Worm (Caenorhabditis elegans) whole organism, L4/young adult: ENCODE measurements around the gene ZC204.13.
"Not testable (repeated sequence)": the region's sequence is repeated elsewhere in the genome, so short reads cannot be mapped to it uniquely, and the experiment has no call there.

Experiments
- W03F9.2 ChIP-seq: fragments of 150-350 bp; optimal IDR thresholded peaks from 2 replicates; lab custom pipeline; 2014; ENCODE audit warnings: missing biosample characterization, missing genetic modification characterization
- dao-5 ChIP-seq: sonication (generic microtip); optimal IDR thresholded peaks from 2 replicates; lab custom pipeline; 2016; ENCODE audit warnings: missing genotype, missing genetic modification characterization, moderate library complexity, missing compliant biosample characterization
- him-1 ChIP-seq: sonication (generic microtip); optimal IDR thresholded peaks from 2 replicates; lab custom pipeline; 2016; ENCODE audit warnings: missing genotype, missing genetic modification reagents, missing genetic modification characterization, missing compliant biosample characterization

The ZC204.13 gene

DNA sequence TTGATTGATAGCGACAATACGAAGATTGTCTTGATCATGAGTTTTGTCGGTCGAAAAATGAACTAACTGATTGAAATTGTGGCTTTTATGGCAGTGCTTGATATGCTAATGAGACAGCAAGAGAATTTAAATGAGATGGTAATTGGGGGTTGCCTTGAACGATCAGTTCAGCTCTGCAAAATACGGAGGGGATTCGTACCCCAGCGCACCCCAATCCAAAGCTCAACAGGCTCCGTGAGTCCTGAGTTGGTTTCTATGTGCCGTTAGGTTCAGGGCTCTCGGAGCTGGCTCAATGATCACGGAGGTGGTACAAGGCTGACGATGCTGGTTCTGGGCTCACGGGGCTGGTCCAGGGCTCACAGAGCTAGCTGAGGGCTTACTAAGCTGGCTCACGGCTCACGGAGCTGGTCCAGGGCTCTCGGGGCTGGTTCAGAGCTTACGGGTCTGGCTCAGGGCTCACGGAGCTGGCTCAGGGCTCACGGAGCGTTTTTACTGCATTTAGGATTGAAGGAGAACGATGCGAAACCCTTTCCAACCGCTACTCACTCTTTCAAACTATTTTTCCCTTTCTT is 15.9 kb downstream of the ZC204.13 start, which contains the start of gene ZC204.6:
Gene ZC204.6 (minus strand): TSS at position 51 of the 572 bp plus-strand sequence.
- TF ChIP-seq dao-5 (no peak), W03F9.2 (tag; lab: Kevin White, UChicago) (no peak), him-1 (tag; lab: Kevin White, UChicago) (no peak)

DNA sequence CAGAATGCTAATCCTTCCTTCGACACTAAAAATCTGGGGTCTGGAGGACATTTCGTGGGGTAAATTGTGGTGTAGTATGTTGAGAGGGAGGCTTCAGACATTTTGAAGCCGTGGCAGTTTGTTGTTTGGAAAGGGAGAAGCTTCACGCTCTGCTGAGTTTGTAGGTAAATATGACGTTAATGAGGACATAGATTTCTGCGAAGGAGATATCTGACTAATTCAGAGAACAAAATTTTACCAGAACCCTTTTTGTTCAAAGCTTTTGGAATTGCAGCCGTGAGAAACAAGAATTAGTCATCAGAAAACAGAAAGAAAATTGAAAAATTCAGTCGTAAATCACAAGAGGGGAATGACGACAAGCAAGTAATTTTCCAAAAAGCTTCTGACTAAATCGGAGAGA is 20.3 kb downstream of the ZC204.13 start, which contains the start of gene srh-72:
Gene srh-72 (minus strand): TSS at position 101 of the 400 bp plus-strand sequence.
- TF ChIP-seq him-1 (tag; lab: Kevin White, UChicago) (no peak), dao-5 (no peak), W03F9.2 (tag; lab: Kevin White, UChicago) (no peak)

DNA sequence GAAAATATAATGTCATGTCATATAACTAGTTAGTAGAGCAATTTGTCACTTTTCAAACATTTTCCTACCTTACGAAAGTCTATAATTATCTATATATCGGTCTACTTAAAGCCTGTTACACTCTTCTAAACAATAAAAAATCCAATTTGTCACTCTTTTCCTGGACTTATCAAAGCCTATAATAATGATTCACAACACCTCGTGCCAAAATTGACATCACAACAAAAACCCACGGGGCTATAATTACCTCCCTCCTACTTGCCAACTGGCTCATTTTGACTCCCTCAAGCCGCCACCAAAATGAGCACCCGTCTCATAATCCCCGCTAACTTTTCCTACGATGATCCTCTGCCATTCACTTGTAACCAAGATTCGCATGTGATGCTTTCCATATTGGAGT is 24.4 kb downstream of the ZC204.13 start, which contains the start of gene srg-20:
Gene srg-20 (plus strand): TSS at position 301 of the 400 bp plus-strand sequence.
- not testable (repeated sequence) for TF ChIP-seq him-1 (tag; lab: Kevin White, UChicago); dao-5; W03F9.2 (tag; lab: Kevin White, UChicago)

DNA sequence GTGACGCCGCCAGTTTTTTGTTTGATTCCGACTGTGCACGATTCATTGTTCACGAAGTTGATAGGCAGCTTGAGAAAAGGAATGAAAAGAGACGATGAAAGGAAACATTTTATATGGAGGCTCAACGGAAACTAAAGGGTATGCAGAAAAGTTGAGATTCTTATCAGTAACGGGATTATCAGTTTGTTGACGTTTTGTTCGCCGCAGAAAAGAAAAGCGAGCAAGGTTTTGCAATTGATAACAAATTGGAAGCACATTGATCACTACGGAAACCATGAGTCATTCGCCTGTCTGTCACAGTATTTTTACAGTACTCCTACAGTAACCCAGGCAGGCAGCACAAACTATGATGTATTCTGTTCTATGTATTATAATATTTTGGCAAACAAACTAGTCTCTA is 24.8 kb downstream of the ZC204.13 start:
- no peak for TF ChIP-seq him-1 (tag; lab: Kevin White, UChicago)
- no peak for TF ChIP-seq W03F9.2 (tag; lab: Kevin White, UChicago)
- no peak for TF ChIP-seq dao-5

DNA sequence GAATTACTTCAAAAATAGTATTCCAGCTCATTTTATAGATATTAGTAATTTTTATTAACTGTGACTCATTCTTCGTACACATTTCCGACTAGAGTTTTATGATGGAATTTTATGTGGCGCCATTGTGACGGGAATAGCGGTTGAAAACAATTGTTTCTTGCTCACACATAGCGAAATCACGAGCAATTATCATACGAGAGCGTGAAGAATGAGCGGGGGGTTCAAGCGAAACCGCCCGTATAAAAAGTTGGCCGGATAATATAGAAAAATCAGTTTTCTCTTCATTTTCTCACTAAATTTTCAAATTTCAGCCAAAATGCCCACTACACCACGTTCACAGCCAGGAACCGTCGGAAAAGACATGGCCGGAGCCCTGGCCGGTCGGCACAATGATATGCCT is 27.3 kb downstream of the ZC204.13 start, which contains the start of gene C08E3.1:
Gene C08E3.1 (plus strand): TSS at position 301 of the 400 bp plus-strand sequence.
- not testable (repeated sequence) for TF ChIP-seq dao-5; W03F9.2 (tag; lab: Kevin White, UChicago); him-1 (tag; lab: Kevin White, UChicago)

DNA sequence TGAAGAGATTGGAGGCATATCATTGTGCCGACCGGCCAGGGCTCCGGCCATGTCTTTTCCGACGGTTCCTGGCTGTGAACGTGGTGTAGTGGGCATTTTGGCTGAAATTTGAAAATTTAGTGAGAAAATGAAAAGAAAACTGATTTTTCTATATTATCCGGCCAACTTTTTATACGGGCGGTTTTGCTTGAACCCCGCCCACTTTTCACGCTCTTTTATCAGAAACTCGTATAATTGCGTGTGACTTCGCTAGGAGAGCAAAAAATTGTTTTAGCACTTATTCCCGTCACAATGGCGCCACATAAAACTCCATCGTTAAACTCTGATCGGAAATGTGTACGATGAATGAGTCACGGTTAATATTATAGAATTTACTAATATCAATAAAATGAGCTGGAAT is 28.6 kb downstream of the ZC204.13 start, which contains the start of gene C08E3.13:
Gene C08E3.13 (minus strand): TSS at position 101 of the 400 bp plus-strand sequence.
- not testable (repeated sequence) for TF ChIP-seq him-1 (tag; lab: Kevin White, UChicago); W03F9.2 (tag; lab: Kevin White, UChicago); dao-5

DNA sequence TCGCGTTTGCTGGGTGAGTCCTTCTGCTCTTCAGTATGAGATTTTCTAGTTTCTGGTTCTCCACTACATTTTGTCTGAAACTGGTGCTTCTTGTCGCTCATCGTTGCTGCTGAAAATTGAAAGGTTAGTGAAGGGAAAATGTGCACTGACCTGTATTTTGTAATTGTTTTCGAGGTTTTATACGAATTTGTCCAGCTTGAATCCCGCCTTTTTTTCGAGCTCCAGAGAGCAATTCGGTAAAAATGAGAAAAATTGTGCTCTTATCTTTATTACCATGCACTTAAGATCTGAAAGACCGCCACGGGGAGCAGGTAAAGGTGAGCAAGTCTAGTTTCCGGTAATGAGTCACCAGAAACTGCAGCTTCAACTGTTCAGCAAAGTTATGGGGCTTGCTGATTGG is 33.0 kb downstream of the ZC204.13 start, which contains the start of gene C08E3.15:
Gene C08E3.15 (minus strand): TSS at position 101 of the 400 bp plus-strand sequence.
- not testable (repeated sequence) for TF ChIP-seq W03F9.2 (tag; lab: Kevin White, UChicago); dao-5; him-1 (tag; lab: Kevin White, UChicago)

DNA sequence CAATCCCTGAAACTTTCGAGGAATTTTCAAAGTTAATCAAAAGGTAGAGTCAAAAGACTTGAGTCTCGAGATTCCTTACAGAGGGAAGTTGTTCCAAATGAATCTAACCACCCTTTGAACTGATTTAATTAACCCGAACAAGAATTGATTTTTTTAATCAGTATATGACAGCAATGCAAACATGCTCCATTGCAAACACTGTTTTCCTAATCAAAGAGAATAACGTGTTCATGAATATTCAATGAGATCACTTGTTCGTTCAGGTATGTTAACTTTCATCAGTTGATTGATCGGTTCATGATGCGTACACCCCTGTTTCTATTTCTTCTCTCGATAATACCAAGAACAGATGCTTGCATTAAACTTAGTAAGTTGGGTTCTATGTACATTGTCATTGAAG is 35.1 kb downstream of the ZC204.13 start, which contains the start of gene C08E3.14:
Gene C08E3.14 (plus strand): TSS at position 301 of the 400 bp plus-strand sequence.
- TF ChIP-seq him-1 (tag; lab: Kevin White, UChicago): no peak
- no peak for TF ChIP-seq dao-5

DNA sequence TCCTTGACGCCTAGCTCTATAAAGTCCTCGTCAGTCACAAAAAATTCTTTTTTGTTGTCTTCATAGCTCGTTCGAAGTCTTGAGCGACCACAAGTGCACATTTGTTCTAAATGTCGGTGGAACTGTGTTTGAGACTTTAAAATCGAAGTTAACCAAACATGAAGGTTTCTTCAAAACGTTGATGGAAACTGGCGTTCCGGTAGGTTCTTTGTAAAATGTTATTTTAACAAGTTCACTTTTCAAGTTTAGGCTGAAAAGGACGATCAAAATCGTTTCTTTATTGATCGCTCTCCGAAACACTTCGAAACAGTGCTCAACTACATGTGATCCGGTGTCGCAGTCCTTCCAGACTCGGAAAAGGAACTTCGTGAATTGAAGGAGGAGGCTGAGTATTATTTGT is 36.2 kb downstream of the ZC204.13 start, which contains the start of gene fbxa-160:
Gene fbxa-160 (minus strand): TSS at position 101 of the 400 bp plus-strand sequence.
- TF ChIP-seq him-1 (tag; lab: Kevin White, UChicago) (no peak), W03F9.2 (tag; lab: Kevin White, UChicago) (no peak), dao-5 (no peak)

DNA sequence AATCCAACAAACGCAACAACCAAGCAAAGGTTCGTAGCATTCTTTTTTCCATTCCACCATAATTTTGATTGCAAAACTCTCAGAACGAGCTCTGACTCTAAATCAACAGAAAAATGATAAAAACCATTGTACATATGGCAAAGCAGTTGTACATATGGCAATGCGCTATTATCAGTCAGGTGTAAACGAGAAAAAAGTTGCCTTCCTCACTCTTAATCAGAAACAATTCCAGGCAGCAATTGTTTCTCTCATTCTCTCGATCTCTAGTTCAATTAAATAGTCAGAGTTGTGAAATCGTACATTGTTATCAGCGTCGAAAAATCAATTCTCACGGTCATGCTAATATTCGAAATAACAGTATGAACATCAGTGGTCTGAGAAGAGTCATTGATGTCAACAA is 39.0 kb downstream of the ZC204.13 start:
- TF ChIP-seq W03F9.2 (tag; lab: Kevin White, UChicago) (no peak), dao-5 (no peak), him-1 (tag; lab: Kevin White, UChicago) (no peak)

DNA sequence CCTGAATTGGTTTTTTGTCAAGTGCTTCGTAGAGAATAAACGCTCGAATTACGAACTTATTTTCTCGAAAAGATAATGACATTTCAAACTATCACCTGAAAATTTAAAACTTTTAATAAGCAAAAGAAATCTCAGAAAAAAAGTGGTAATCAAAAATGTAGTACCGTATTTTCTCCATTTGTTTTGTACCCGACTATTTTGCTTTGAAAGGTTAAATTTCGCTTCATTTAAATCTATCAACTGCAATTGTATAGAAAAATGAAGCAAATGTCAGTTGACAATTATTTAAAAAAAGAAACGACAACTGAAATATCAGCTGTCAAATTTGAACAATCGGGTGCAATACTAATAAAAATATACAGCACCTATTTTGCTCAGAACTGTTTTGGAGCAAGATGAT is 39.6 kb downstream of the ZC204.13 start, which contains the start of gene fbxa-158:
Gene fbxa-158 (minus strand): TSS at position 101 of the 400 bp plus-strand sequence.
- TF ChIP-seq dao-5 (no peak), him-1 (tag; lab: Kevin White, UChicago) (no peak), W03F9.2 (tag; lab: Kevin White, UChicago) (no peak)

DNA sequence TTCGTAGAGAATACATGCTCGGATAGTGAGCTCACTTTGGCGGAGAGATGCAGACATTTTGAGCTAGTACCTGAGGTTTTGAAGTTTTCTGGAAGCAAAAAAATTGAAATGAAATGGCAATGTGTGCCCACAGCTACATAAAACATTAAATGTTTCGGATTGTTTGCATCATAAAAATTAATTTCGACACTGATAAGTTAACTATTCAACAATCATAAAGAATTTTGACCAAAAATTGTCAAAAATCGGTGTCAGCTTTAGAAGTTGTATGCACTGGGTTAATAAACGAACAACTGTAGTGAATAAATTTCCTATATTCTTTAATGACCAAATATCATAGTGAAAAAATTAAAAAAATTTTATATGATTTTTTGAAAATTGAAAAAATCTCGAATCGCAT is 41.8 kb downstream of the ZC204.13 start, which contains the start of gene fbxa-166:
Gene fbxa-166 (minus strand): TSS at position 101 of the 400 bp plus-strand sequence.
- TF ChIP-seq him-1 (tag; lab: Kevin White, UChicago) (no peak), W03F9.2 (tag; lab: Kevin White, UChicago) (no peak), dao-5 (no peak)

DNA sequence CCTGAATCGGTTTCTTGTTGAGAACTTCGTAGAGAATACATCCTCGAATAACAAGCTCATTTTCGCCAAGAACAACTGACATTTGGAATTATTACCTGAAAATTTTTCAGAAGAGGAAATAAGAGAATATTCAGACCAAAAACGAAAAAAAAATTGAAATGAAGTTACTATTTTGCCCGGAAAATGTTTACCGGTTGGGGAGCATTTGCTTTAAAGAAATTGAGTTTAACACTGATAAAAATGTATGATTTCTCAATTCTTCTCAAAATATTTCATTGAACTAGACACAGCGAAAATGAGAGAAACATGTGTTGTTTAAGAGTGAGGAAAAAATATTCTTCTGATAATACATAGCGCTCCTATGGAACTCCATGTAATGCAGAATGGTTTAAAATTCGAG is 44.4 kb downstream of the ZC204.13 start, which contains the start of gene fbxa-165:
Gene fbxa-165 (minus strand): TSS at position 101 of the 400 bp plus-strand sequence.
- no peak for TF ChIP-seq W03F9.2 (tag; lab: Kevin White, UChicago)
- TF ChIP-seq dao-5: no peak
- no peak for TF ChIP-seq him-1 (tag; lab: Kevin White, UChicago)

DNA sequence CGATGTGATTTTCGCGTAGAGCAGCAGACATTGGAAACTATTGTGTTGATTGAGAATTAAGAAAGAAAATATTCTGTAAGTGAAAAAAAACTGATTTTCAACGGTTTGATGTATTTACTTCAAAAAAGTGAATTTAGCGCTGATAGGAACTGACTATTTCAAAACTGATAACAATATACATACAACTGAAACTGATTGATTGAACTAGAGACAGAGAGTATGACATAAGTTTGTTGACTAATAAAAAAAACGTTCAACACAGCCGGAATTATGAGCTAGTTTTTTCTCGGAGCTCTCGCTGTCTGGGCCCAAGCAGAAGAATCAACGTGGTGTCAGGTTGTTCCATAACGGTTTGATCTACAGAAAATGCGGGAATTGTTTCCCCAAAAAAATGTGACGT is 46.8 kb downstream of the ZC204.13 start, which contains the start of gene fbxa-164:
Gene fbxa-164 (minus strand): TSS at position 101 of the 400 bp plus-strand sequence.
- TF ChIP-seq W03F9.2 (tag; lab: Kevin White, UChicago) (no peak), dao-5 (no peak), him-1 (tag; lab: Kevin White, UChicago) (no peak)
